Fruit fly (Drosophila melanogaster) whole organism, embryonic: ENCODE measurements around the gene CG14715.

Experiments
- BEAF-32 ChIP-seq: fragments of 200-800 bp; sonication (Bioruptor generic); optimal IDR thresholded peaks from 3 replicates; lab custom pipeline; 2017; ENCODE audit warnings: missing biosample characterization, missing genetic modification characterization, mild to moderate bottlenecking, moderate library complexity, missing genetic modification reagents
- CG10267 ChIP-seq: fragments of 200-800 bp; sonication (Bioruptor generic); optimal IDR thresholded peaks from 2 replicates; lab custom pipeline; 2018; ENCODE audit warnings: missing biosample characterization, mild to moderate bottlenecking, missing genetic modification characterization, moderate library complexity
- CG10366 ChIP-seq: fragments of 200-800 bp; sonication (Bioruptor generic); IDR thresholded peaks from 2 replicates; pipeline ENCODE4 v1.3.6; 2022; ENCODE audit warnings: missing biosample characterization, missing genetic modification characterization
- CG11456 ChIP-seq: fragments of 200-800 bp; sonication (Bioruptor generic); IDR thresholded peaks from 3 replicates; pipeline ENCODE4 v1.3.6; 2022; ENCODE audit warnings: missing biosample characterization, missing genetic modification characterization
- CG11695 ChIP-seq: fragments of 200-800 bp; sonication (Bioruptor generic); IDR thresholded peaks from 3 replicates; pipeline ENCODE4 v1.3.6; 2022; ENCODE audit warnings: missing biosample characterization, missing genetic modification characterization
- CG12219 ChIP-seq: fragments of 200-800 bp; sonication (Bioruptor generic); optimal IDR thresholded peaks from 3 replicates; lab custom pipeline; 2018; ENCODE audit warnings: missing biosample characterization, mild to moderate bottlenecking, missing genetic modification characterization
- CG1233 ChIP-seq: fragments of 200-800 bp; sonication (Bioruptor generic); optimal IDR thresholded peaks from 4 replicates; lab custom pipeline; 2018; ENCODE audit warnings: missing biosample characterization, mild to moderate bottlenecking, missing genetic modification characterization
- CG13424 ChIP-seq: fragments of 200-800 bp; sonication (Bioruptor generic); optimal IDR thresholded peaks from 2 replicates; lab custom pipeline; 2019; ENCODE audit warnings: missing biosample characterization, mild to moderate bottlenecking, missing genetic modification characterization, moderate library complexity
- CG14710 ChIP-seq: fragments of 200-800 bp; sonication (Bioruptor generic); optimal IDR thresholded peaks from 3 replicates; lab custom pipeline; 2019; ENCODE audit warnings: missing biosample characterization, mild to moderate bottlenecking, missing genetic modification characterization, moderate library complexity
- CG18476 ChIP-seq: fragments of 200-800 bp; sonication (Bioruptor generic); optimal IDR thresholded peaks from 2 replicates; lab custom pipeline; 2016; ENCODE audit warnings: missing biosample characterization, mild to moderate bottlenecking, missing genetic modification characterization
- CG2875 ChIP-seq: fragments of 200-800 bp; sonication (Bioruptor generic); optimal IDR thresholded peaks from 2 replicates; lab custom pipeline; 2017; ENCODE audit warnings: missing biosample characterization, mild to moderate bottlenecking, missing genetic modification characterization, missing genetic modification reagents
- CG2889 ChIP-seq: fragments of 200-800 bp; sonication (Bioruptor generic); IDR thresholded peaks from 3 replicates; pipeline ENCODE4 v1.3.6; 2022; ENCODE audit warnings: missing biosample characterization, missing genetic modification characterization
- CG5245 ChIP-seq: fragments of 200-800 bp; sonication (Bioruptor generic); optimal IDR thresholded peaks from 3 replicates; lab custom pipeline; 2016; ENCODE audit warnings: missing biosample characterization, missing genetic modification characterization
- CG8281 ChIP-seq: fragments of 200-800 bp; sonication (Bioruptor generic); optimal IDR thresholded peaks from 2 replicates; lab custom pipeline; 2018; ENCODE audit warnings: missing biosample characterization, mild to moderate bottlenecking, missing genetic modification characterization, moderate library complexity
- CG8924 ChIP-seq: fragments of 200-800 bp; optimal IDR thresholded peaks from 3 replicates; lab custom pipeline; 2019; ENCODE audit warnings: missing biosample characterization, mild to moderate bottlenecking, missing genetic modification characterization, moderate library complexity
- D ChIP-seq, 2 experiments: fragments of 200-800 bp in 1 of 2; fragments of >200 bp in 1 of 2; sonication (Bioruptor generic) in 1 of 2; optimal IDR thresholded peaks; 2 replicates in 1 of 2; 3 replicates in 1 of 2; lab custom pipeline; 2017; ENCODE audit warnings: mild to moderate bottlenecking in 1 of 2, missing biosample characterization in 1 of 2, missing genetic modification characterization in 1 of 2, missing genetic modification reagents in 1 of 2
- Dad ChIP-seq: fragments of 200-800 bp; sonication (Bioruptor generic); optimal IDR thresholded peaks from 3 replicates; lab custom pipeline; 2016; ENCODE audit warnings: missing biosample characterization, missing genetic modification characterization
- Dek ChIP-seq: fragments of 200-800 bp; sonication (Bioruptor generic); optimal IDR thresholded peaks from 3 replicates; lab custom pipeline; 2019; ENCODE audit warnings: missing biosample characterization, mild to moderate bottlenecking, missing genetic modification characterization, moderate library complexity
- Dp ChIP-seq: fragments of 200-800 bp; sonication (Bioruptor generic); optimal IDR thresholded peaks from 2 replicates; lab custom pipeline; 2018; ENCODE audit warnings: missing biosample characterization, mild to moderate bottlenecking, missing genetic modification characterization, moderate library complexity
- E2f1 ChIP-seq: fragments of 200-800 bp; sonication (Bioruptor generic); IDR thresholded peaks from 2 replicates; pipeline ENCODE4 v1.3.6; 2022; ENCODE audit warnings: missing biosample characterization, missing genetic modification characterization
- Gug ChIP-seq: fragments of 200-800 bp; sonication (Bioruptor generic); IDR thresholded peaks from 4 replicates; pipeline ENCODE4 v1.3.6; 2022; ENCODE audit warnings: missing biosample characterization, missing genetic modification characterization
- Hr3 ChIP-seq: fragments of 200-800 bp; sonication (Bioruptor generic); optimal IDR thresholded peaks from 3 replicates; lab custom pipeline; 2016; ENCODE audit warnings: missing biosample characterization, missing genetic modification characterization
- Lpt ChIP-seq: fragments of >200 bp; optimal IDR thresholded peaks from 2 replicates; lab custom pipeline; 2018; ENCODE audit warnings: missing biosample characterization, missing genetic modification characterization
- Nf-YA ChIP-seq: fragments of 200-800 bp; sonication (Bioruptor generic); IDR thresholded peaks from 2 replicates; pipeline ENCODE4 v1.3.6; 2022; ENCODE audit warnings: missing biosample characterization, missing genetic modification characterization
- Nf-YB ChIP-seq: fragments of 200-800 bp; sonication (Bioruptor generic); optimal IDR thresholded peaks from 3 replicates; lab custom pipeline; 2019; ENCODE audit warnings: missing biosample characterization, mild to moderate bottlenecking, missing genetic modification characterization, moderate library complexity
- Oli ChIP-seq: fragments of 200-800 bp; sonication (Bioruptor generic); optimal IDR thresholded peaks from 2 replicates; lab custom pipeline; 2018; ENCODE audit warnings: missing biosample characterization, mild to moderate bottlenecking, missing genetic modification characterization, moderate library complexity
- Optix ChIP-seq: fragments of 200-800 bp; sonication (Bioruptor generic); IDR thresholded peaks from 3 replicates; pipeline ENCODE4 v1.3.6; 2022; ENCODE audit warnings: missing biosample characterization, missing genetic modification characterization
- Ptx1 ChIP-seq: fragments of 200-800 bp; sonication (Bioruptor generic); IDR thresholded peaks from 2 replicates; pipeline ENCODE4 v1.3.6; 2022; ENCODE audit warnings: missing biosample characterization, missing genetic modification characterization
- btn ChIP-seq: fragments of 200-800 bp; sonication (Bioruptor generic); optimal IDR thresholded peaks from 2 replicates; lab custom pipeline; 2016; ENCODE audit warnings: missing biosample characterization, missing genetic modification characterization
- ci ChIP-seq: fragments of 200-800 bp; sonication (Bioruptor generic); IDR thresholded peaks from 3 replicates; pipeline ENCODE4 v1.3.6; 2022; ENCODE audit warnings: missing biosample characterization, missing genetic modification characterization
- dpn ChIP-seq, 2 experiments: fragments of 200-800 bp; sonication (Bioruptor generic); optimal IDR thresholded peaks; 3 replicates each; lab custom pipeline; 2016; ENCODE audit warnings: missing biosample characterization in 2 of 2, missing genetic modification characterization in 2 of 2
- ewg ChIP-seq: fragments of 200-800 bp; sonication (Bioruptor generic); optimal IDR thresholded peaks from 3 replicates; lab custom pipeline; 2017; ENCODE audit warnings: mild to moderate bottlenecking, missing biosample characterization, missing genetic modification reagents, missing genetic modification characterization
- fd3F ChIP-seq: fragments of 200-800 bp; sonication (Bioruptor generic); optimal IDR thresholded peaks from 2 replicates; lab custom pipeline; 2018; ENCODE audit warnings: missing biosample characterization, mild to moderate bottlenecking, missing genetic modification characterization, moderate library complexity
- gce ChIP-seq: fragments of 200-800 bp; sonication (Bioruptor generic); IDR thresholded peaks from 3 replicates; pipeline ENCODE4 v1.3.6; 2022; ENCODE audit warnings: missing biosample characterization, missing genetic modification characterization
- ham ChIP-seq: fragments of 200-800 bp; sonication (Bioruptor generic); IDR thresholded peaks from 2 replicates; pipeline ENCODE4 v1.3.6; 2022; ENCODE audit warnings: missing biosample characterization, missing genetic modification characterization
- klu ChIP-seq: fragments of 200-800 bp; sonication (Bioruptor generic); IDR thresholded peaks from 2 replicates; pipeline ENCODE4 v1.3.6; 2022; ENCODE audit warnings: missing biosample characterization, missing genetic modification characterization
- knrl ChIP-seq: fragments of 200-800 bp; sonication (Bioruptor generic); IDR thresholded peaks from 3 replicates; pipeline ENCODE4 v1.3.6; 2022; ENCODE audit warnings: missing biosample characterization, missing genetic modification characterization; ENCODE audit not compliant: partially characterized antibody
- luna ChIP-seq: fragments of 200-800 bp; sonication (Bioruptor generic); optimal IDR thresholded peaks from 2 replicates; lab custom pipeline; 2016; ENCODE audit warnings: missing biosample characterization, missing genetic modification characterization
- nerfin-1 ChIP-seq: fragments of 200-800 bp; sonication (Bioruptor generic); optimal IDR thresholded peaks from 3 replicates; lab custom pipeline; 2019; ENCODE audit warnings: missing biosample characterization, mild to moderate bottlenecking, missing genetic modification characterization, moderate library complexity
- odd ChIP-seq: fragments of 200-800 bp; sonication (Bioruptor generic); optimal IDR thresholded peaks from 2 replicates; lab custom pipeline; 2017; ENCODE audit warnings: missing biosample characterization, mild to moderate bottlenecking, missing genetic modification characterization
- p53 ChIP-seq: fragments of 200-800 bp; sonication (Bioruptor generic); optimal IDR thresholded peaks from 2 replicates; lab custom pipeline; 2016; ENCODE audit warnings: missing biosample characterization, missing genetic modification characterization
- prd ChIP-seq, 3 experiments: fragments of >200 bp in 2 of 3; fragments of 200-800 bp in 1 of 3; sonication (Bioruptor generic) in 1 of 3; optimal IDR thresholded peaks in 2 of 3; IDR thresholded peaks in 1 of 3; 2 replicates in 2 of 3; 3 replicates in 1 of 3; pipeline versions ENCODE4 v1.3.6 to Lab custom; 2017 to 2022; ENCODE audit warnings: missing biosample characterization in 1 of 3, missing genetic modification characterization in 1 of 3
- schlank ChIP-seq: fragments of 200-800 bp; sonication (Bioruptor generic); optimal IDR thresholded peaks from 2 replicates; lab custom pipeline; 2018; ENCODE audit warnings: missing biosample characterization, mild to moderate bottlenecking, missing genetic modification characterization
- shn ChIP-seq: fragments of 200-800 bp; sonication (Bioruptor generic); optimal IDR thresholded peaks from 3 replicates; lab custom pipeline; 2016; ENCODE audit warnings: missing biosample characterization, missing genetic modification characterization
- tll ChIP-seq, 2 experiments: fragments of 200-800 bp in 1 of 2; fragments of >200 bp in 1 of 2; sonication (Bioruptor generic) in 1 of 2; optimal IDR thresholded peaks; 2 replicates each; lab custom pipeline; 2017 to 2019; ENCODE audit warnings: missing biosample characterization in 2 of 2, missing genetic modification characterization in 2 of 2, mild to moderate bottlenecking in 1 of 2, moderate library complexity in 1 of 2
- tna ChIP-seq: fragments of 200-800 bp; sonication (Bioruptor generic); IDR thresholded peaks from 2 replicates; pipeline ENCODE4 v1.3.6; 2022; ENCODE audit warnings: missing biosample characterization, missing genetic modification characterization; ENCODE audit not compliant: partially characterized antibody
- trh ChIP-seq: fragments of 200-800 bp; sonication (Bioruptor generic); optimal IDR thresholded peaks from 2 replicates; lab custom pipeline; 2016; ENCODE audit warnings: missing biosample characterization, missing genetic modification characterization
- ttk ChIP-seq: fragments of 200-800 bp; sonication (Bioruptor generic); IDR thresholded peaks from 2 replicates; pipeline ENCODE4 v2.1.2; 2022; ENCODE audit warnings: missing biosample characterization, missing genetic modification characterization
- zf30C ChIP-seq: fragments of 200-800 bp; sonication (Bioruptor generic); optimal IDR thresholded peaks from 3 replicates; lab custom pipeline; 2018; ENCODE audit warnings: missing biosample characterization, mild to moderate bottlenecking, missing genetic modification characterization
- zfh2 ChIP-seq: fragments of 200-800 bp; sonication (Bioruptor generic); optimal IDR thresholded peaks from 2 replicates; lab custom pipeline; 2016; ENCODE audit warnings: missing biosample characterization, missing genetic modification characterization

The CG14715 gene

DNA sequence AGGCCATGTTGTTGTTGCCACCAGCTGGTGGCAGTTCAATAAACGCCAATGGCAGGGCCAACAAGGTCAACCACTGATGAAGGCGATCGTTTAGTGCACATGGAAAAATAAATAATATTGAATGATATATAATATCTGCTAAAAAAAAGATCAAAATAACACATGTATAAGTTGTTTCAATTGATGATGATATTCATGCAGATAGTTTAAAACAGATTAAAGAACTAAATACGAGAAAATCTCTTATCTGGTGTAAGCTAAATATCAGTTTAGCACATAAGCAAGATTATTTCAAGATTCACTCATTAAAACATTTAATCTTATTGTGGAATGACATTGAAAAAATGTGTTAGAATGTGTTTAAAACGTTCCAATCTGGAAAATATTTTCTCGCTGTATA lies 10.6 kb upstream of the CG14715 start (continued):
- TF ChIP-seq CG11456 (GFP tag; lab: Robert Waterston, UW) (no peak), CG10267 (tag; lab: Kevin White, UChicago) (peak; percentile 34), klu (no peak), CG18476 (GFP tag; lab: Kevin White, UChicago) (no peak), prd (optimal IDR thresholded peaks at IDR 0.05; lab: Kevin White, UChicago) (no peak), prd (GFP tag; IDR thresholded peaks at IDR 0.05; lab: Robert Waterston, UW) (peak; percentile 34; the same call in 1 of the 3 replicates), p53 (GFP tag; lab: Kevin White, UChicago) (no peak), CG1233 (peak; percentile 31), CG10366 (GFP tag; lab: Robert Waterston, UW) (peak; percentile 8; the same call in 1 of the 2 replicates), odd (peak; percentile 48), CG8924 (tag; lab: Kevin White, UChicago) (peak; percentile 69), dpn (GFP tag; optimal IDR thresholded peaks at IDR 0.05; lab: Kevin White, UChicago) (no peak), Gug (GFP tag; lab: Robert Waterston, UW) (no peak), Nf-YB (GFP tag; lab: Kevin White, UChicago) (peak; percentile 3), ham (no peak), CG8281 (tag; lab: Kevin White, UChicago) (peak; percentile 3), Lpt (GFP tag; lab: Kevin White, UChicago) (no peak), Ptx1 (GFP tag; lab: Robert Waterston, UW) (peak; percentile 62), fd3F (GFP tag; lab: Kevin White, UChicago) (peak; percentile 32), shn (no peak), luna (GFP tag; lab: Kevin White, UChicago) (no peak), tna (no peak), knrl (GFP tag; lab: Robert Waterston, UW) (no peak), ewg (GFP tag; lab: Kevin White, UChicago) (peak; percentile 6), Dek (tag; lab: Kevin White, UChicago) (no peak), Dad (GFP tag; lab: Kevin White, UChicago) (no peak), CG12219 (GFP tag; lab: Kevin White, UChicago) (peak; percentile 4), ci (GFP tag; lab: Robert Waterston, UW) (0 out of 3 replicates have a peak, but pooled peaks have one; percentile 21), BEAF-32 (GFP tag; lab: Kevin White, UChicago) (no peak), CG2889 (no peak), trh (GFP tag; lab: Kevin White, UChicago) (no peak), zf30C (GFP tag; lab: Kevin White, UChicago) (no peak), btn (GFP tag; lab: Kevin White, UChicago) (no peak), CG11695 (GFP tag; lab: Robert Waterston, UW) (0 out of 3 replicates have a peak, but pooled peaks have one; percentile 11), D (optimal IDR thresholded peaks at IDR 0.05; lab: Kevin White, UChicago) (no peak), D (GFP tag; optimal IDR thresholded peaks at IDR 0.05; lab: Kevin White, UChicago) (peak; percentile 1), Oli (tag; lab: Kevin White, UChicago) (peak; percentile 70), Optix (GFP tag; lab: Robert Waterston, UW) (no peak), gce (GFP tag; lab: Robert Waterston, UW) (no peak), E2f1 (no peak), nerfin-1 (tag; lab: Kevin White, UChicago) (peak; percentile 34), tll (GFP tag; optimal IDR thresholded peaks at IDR 0.05; lab: Kevin White, UChicago) (no peak), CG13424 (tag; lab: Kevin White, UChicago) (peak; percentile 65), Dp (GFP tag; lab: Kevin White, UChicago) (no peak), CG14710 (peak; percentile 25), ttk (GFP tag; lab: Robert Waterston, UW) (peak; percentile 35; the same call in 1 of the 2 replicates), zfh2 (no peak), Hr3 (GFP tag; lab: Kevin White, UChicago) (peak; percentile 20), CG2875 (peak; percentile 19), schlank (tag; lab: Kevin White, UChicago) (no peak), CG5245 (GFP tag; lab: Kevin White, UChicago) (no peak), Nf-YA (GFP tag; lab: Robert Waterston, UW) (no peak)
